Worm (Caenorhabditis elegans): ENCODE data around the gene dod-20.

ce11 chrV:457839-458238 is 35.6 kb downstream of the dod-20 start:
- TF ChIP-seq pha-4 (tag; optimal IDR thresholded peaks at IDR 0.05) (peak; percentile 45), unc-39 (tag; optimal IDR thresholded peaks at IDR 0.05) (no peak), tbx-2 (tag; optimal IDR thresholded peaks at IDR 0.05) (no peak), pqm-1 (tag; optimal IDR thresholded peaks at IDR 0.05) (no peak), ceh-82 (tag; optimal IDR thresholded peaks at IDR 0.05) (no peak), egl-5 (tag; optimal IDR thresholded peaks at IDR 0.05) (no peak), nhr-25 (tag; optimal IDR thresholded peaks at IDR 0.05) (no peak), fos-1 (tag; optimal IDR thresholded peaks at IDR 0.05) (no peak), nhr-76 (tag; optimal IDR thresholded peaks at IDR 0.05) (no peak), elt-3 (tag; optimal IDR thresholded peaks at IDR 0.05) (no peak), nhr-77 (tag; optimal IDR thresholded peaks at IDR 0.05) (no peak)
